Worm (Caenorhabditis elegans): ENCODE data around the gene scyl-1.

scyl-1 gene

DNA sequence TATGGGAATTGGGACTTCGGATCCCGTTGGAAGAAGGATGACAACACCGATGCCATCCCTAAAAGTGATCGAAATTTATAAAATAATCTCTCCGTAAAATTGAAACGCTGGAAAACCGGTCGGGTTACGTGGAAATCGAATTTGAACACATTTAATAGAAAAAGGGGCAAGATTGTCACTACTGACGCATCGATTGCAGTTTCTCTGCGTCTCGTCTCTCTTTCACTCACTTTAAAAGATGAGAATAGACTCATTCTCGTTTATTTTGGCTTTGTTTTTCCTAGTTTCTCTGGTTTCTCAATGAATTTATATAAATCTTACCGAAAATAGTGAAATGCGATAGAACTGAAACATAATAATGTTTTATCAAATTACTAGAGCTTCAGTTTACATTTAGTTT lies at the start of gene scyl-1:
Gene scyl-1, minus strand, starts transcription at position 56 of the 400 bp plus-strand sequence.
- TF ChIP-seq elt-3 (tag; optimal IDR thresholded peaks at IDR 0.05) (no peak), aly-2 (tag; optimal IDR thresholded peaks at IDR 0.05) (no peak), fos-1 (tag; optimal IDR thresholded peaks at IDR 0.05) (peak; percentile 71), ceh-82 (tag; optimal IDR thresholded peaks at IDR 0.05) (no peak), elt-1 (tag; optimal IDR thresholded peaks at IDR 0.05) (no peak), ceh-16 (tag; optimal IDR thresholded peaks at IDR 0.05) (no peak), zag-1 (tag; optimal IDR thresholded peaks at IDR 0.05) (no peak), mab-5 (tag; optimal IDR thresholded peaks at IDR 0.05) (peak; percentile 78), skn-1 (tag; optimal IDR thresholded peaks at IDR 0.05) (no peak), nhr-10 (tag; optimal IDR thresholded peaks at IDR 0.05) (no peak), sem-4 (tag; optimal IDR thresholded peaks at IDR 0.05) (peak; percentile 83), sma-3 (GFP tag; optimal IDR thresholded peaks at IDR 0.05) (peak; percentile 87), R02D3.7 (tag; optimal IDR thresholded peaks at IDR 0.05) (no peak), lin-13 (GFP tag; optimal IDR thresholded peaks at IDR 0.05) (peak; percentile 85), egl-27 (tag; optimal IDR thresholded peaks at IDR 0.05) (no peak), unc-55 (GFP tag; optimal IDR thresholded peaks at IDR 0.05) (peak; percentile 74), peb-1 (tag; optimal IDR thresholded peaks at IDR 0.05) (no peak), C34F6.9 (tag; optimal IDR thresholded peaks at IDR 0.05) (peak; percentile 71), ztf-4 (tag; optimal IDR thresholded peaks at IDR 0.05) (peak; percentile 31), alr-1 (tag; optimal IDR thresholded peaks at IDR 0.05) (no peak), dmd-4 (tag; optimal IDR thresholded peaks at IDR 0.05) (peak; percentile 3), nhr-237 (tag; optimal IDR thresholded peaks at IDR 0.05) (no peak), Y55F3AM.14 (GFP tag; optimal IDR thresholded peaks at IDR 0.05) (no peak), unc-62 (GFP tag; optimal IDR thresholded peaks at IDR 0.05) (no peak), ZK546.5 (tag; optimal IDR thresholded peaks at IDR 0.05) (no peak), mbf-1 (tag; optimal IDR thresholded peaks at IDR 0.05) (no peak), nhr-11 (tag; optimal IDR thresholded peaks at IDR 0.05) (no peak), nhr-12 (tag; optimal IDR thresholded peaks at IDR 0.05) (no peak), nhr-21 (tag; optimal IDR thresholded peaks at IDR 0.05) (peak; percentile 80), gmeb-1 (tag; optimal IDR thresholded peaks at IDR 0.05) (peak; percentile 83), crh-2 (tag; optimal IDR thresholded peaks at IDR 0.05) (peak; percentile 86), nhr-6 (tag; optimal IDR thresholded peaks at IDR 0.05) (no peak), nhr-129 (tag; optimal IDR thresholded peaks at IDR 0.05) (peak; percentile 81), unc-39 (tag; optimal IDR thresholded peaks at IDR 0.05) (no peak), F13H6.1 (tag; optimal IDR thresholded peaks at IDR 0.05) (peak; percentile 83), ztf-1 (GFP tag; conservative IDR thresholded peaks at IDR 0.05) (no peak), mdl-1 (tag; optimal IDR thresholded peaks at IDR 0.05) (peak in 1 of 2 experiments; percentile 14), nhr-23 (tag; optimal IDR thresholded peaks at IDR 0.05) (no peak), sma-9 (GFP tag; optimal IDR thresholded peaks at IDR 0.05) (peak; percentile 92), sma-9 (tag; optimal IDR thresholded peaks at IDR 0.05) (no peak), lin-11 (tag; optimal IDR thresholded peaks at IDR 0.05) (no peak), snpc-4 (tag; optimal IDR thresholded peaks at IDR 0.05) (peak; percentile 17), lin-39 (tag; optimal IDR thresholded peaks at IDR 0.05) (no peak), blmp-1 (tag; optimal IDR thresholded peaks at IDR 0.05; ENCODE audit: insufficient read depth) (peak; percentile 59), ama-1 (optimal IDR thresholded peaks at IDR 0.05) (no peak), ztf-11 (tag; optimal IDR thresholded peaks at IDR 0.05) (no peak), lsy-2 (tag; optimal IDR thresholded peaks at IDR 0.05) (peak; percentile 69 to 89), nhr-77 (tag; optimal IDR thresholded peaks at IDR 0.05) (no peak), nhr-25 (tag; optimal IDR thresholded peaks at IDR 0.05) (peak; percentile 88)

Data from whole organism, L2 larva.